Fruit fly (Drosophila melanogaster): Measurements from ENCODE around the gene koko.

koko gene

dm6 chr3R:18448059-18448979, 45.5 kb downstream of the koko start (continued):
- TF ChIP-seq dan (GFP tag; IDR thresholded peaks at IDR 0.05) = no peak
- TF ChIP-seq CG4617 (GFP tag; optimal IDR thresholded peaks at IDR 0.05; ENCODE audit: borderline replicate concordance) = no peak
- TF ChIP-seq lbe (GFP tag; optimal IDR thresholded peaks at IDR 0.05) = peak; percentile 80
- TF ChIP-seq CG6765 (GFP tag; optimal IDR thresholded peaks at IDR 0.05) = no peak
- TF ChIP-seq Xbp1 (GFP tag; optimal IDR thresholded peaks at IDR 0.05) = no peak
- TF ChIP-seq CG31224 (GFP tag; IDR thresholded peaks at IDR 0.05) = peak; percentile 43; the same call in 1 of the 2 replicates
- TF ChIP-seq cas (GFP tag; IDR thresholded peaks at IDR 0.05) = no peak
- TF ChIP-seq CG33213 (GFP tag; optimal IDR thresholded peaks at IDR 0.05) = no peak
- no peak for TF ChIP-seq HmgD (GFP tag; optimal IDR thresholded peaks at IDR 0.05)
- TF ChIP-seq CG15696 (tag; optimal IDR thresholded peaks at IDR 0.05) = no peak
- TF ChIP-seq Hmr (GFP tag; optimal IDR thresholded peaks at IDR 0.05) = peak; percentile 76
- peak; percentile 53 for TF ChIP-seq CG10274 (GFP tag; optimal IDR thresholded peaks at IDR 0.05)
- peak; percentile 63 for TF ChIP-seq bcd (GFP tag; optimal IDR thresholded peaks at IDR 0.05)
- TF ChIP-seq pho (GFP tag; optimal IDR thresholded peaks at IDR 0.05) = peak; percentile 59
- TF ChIP-seq Atf-2 (GFP tag; optimal IDR thresholded peaks at IDR 0.05) = peak; percentile 4
- peak; percentile 28 for TF ChIP-seq Deaf1 (tag; optimal IDR thresholded peaks at IDR 0.05)
- TF ChIP-seq fu2 (GFP tag; optimal IDR thresholded peaks at IDR 0.05) = peak; percentile 72
- TF ChIP-seq rib (GFP tag; IDR thresholded peaks at IDR 0.05) = peak; percentile 80
- no peak for TF ChIP-seq kni (GFP tag; optimal IDR thresholded peaks at IDR 0.05)
- TF ChIP-seq CG2120 (GFP tag; optimal IDR thresholded peaks at IDR 0.05) = peak; percentile 87
- TF ChIP-seq Max (GFP tag; optimal IDR thresholded peaks at IDR 0.05) = no peak
- peak; percentile 32 for TF ChIP-seq tio (GFP tag; optimal IDR thresholded peaks at IDR 0.05)
- TF ChIP-seq Taf1 (GFP tag; IDR thresholded peaks at IDR 0.05) = 0 out of 2 replicates have a peak, but pooled peaks have one; percentile 36
- no peak for TF ChIP-seq exex (tag; optimal IDR thresholded peaks at IDR 0.05)
- peak; percentile 57 for TF ChIP-seq CG30403 (GFP tag; optimal IDR thresholded peaks at IDR 0.05)
- no peak for TF ChIP-seq psq (GFP tag; optimal IDR thresholded peaks at IDR 0.05)
- TF ChIP-seq nerfin-2 (GFP tag; IDR thresholded peaks at IDR 0.05; ENCODE audit: partially characterized antibody) = no peak
- TF ChIP-seq Lpt (GFP tag; optimal IDR thresholded peaks at IDR 0.05) = no peak
- TF ChIP-seq Dek (tag; optimal IDR thresholded peaks at IDR 0.05) = peak; percentile 45
- TF ChIP-seq sd (tag; optimal IDR thresholded peaks at IDR 0.05) = no peak
- no peak for TF ChIP-seq hb (GFP tag; IDR thresholded peaks at IDR 0.05; ENCODE audit: partially characterized antibody)
- 0 out of 2 replicates have a peak, but pooled peaks have one; percentile 44 for TF ChIP-seq slbo (GFP tag; IDR thresholded peaks at IDR 0.05)
- TF ChIP-seq CG10147 (GFP tag; optimal IDR thresholded peaks at IDR 0.05) = peak; percentile 44
- TF ChIP-seq CG1233 (GFP tag; optimal IDR thresholded peaks at IDR 0.05) = no peak
- TF ChIP-seq CG7271 (tag; optimal IDR thresholded peaks at IDR 0.05) = no peak
- peak; percentile 46 for TF ChIP-seq scrt (GFP tag; optimal IDR thresholded peaks at IDR 0.05)
- TF ChIP-seq hkb (optimal IDR thresholded peaks at IDR 0.05) = no peak
- TF ChIP-seq hkb (GFP tag; IDR thresholded peaks at IDR 0.05) = no peak
- TF ChIP-seq CG10565 (GFP tag; optimal IDR thresholded peaks at IDR 0.05) = no peak
- TF ChIP-seq CG9817 (tag; optimal IDR thresholded peaks at IDR 0.05) = peak; percentile 51
- peak; percentile 29 for TF ChIP-seq CG7928 (GFP tag; optimal IDR thresholded peaks at IDR 0.05)
- no peak for TF ChIP-seq pb (GFP tag; optimal IDR thresholded peaks at IDR 0.05)
- no peak for TF ChIP-seq Abd-B (GFP tag; optimal IDR thresholded peaks at IDR 0.05)
